Fruit fly (Drosophila melanogaster): ENCODE data around the gene Fit1.

Fit1 gene

dm6 chr3L:4102496-4103257 is 687 bp upstream of the Fit1 start, which contains the start of gene CG14995 (continued):
- TF ChIP-seq Taf1 (GFP tag; IDR thresholded peaks at IDR 0.05) (no peak), sens (GFP tag) (peak; percentile 93), zf30C (GFP tag; optimal IDR thresholded peaks at IDR 0.05) (no peak), B-H1 (GFP tag; IDR thresholded peaks at IDR 0.05) (no peak; the same call in 2 of the 3 replicates), CG10209 (GFP tag; optimal IDR thresholded peaks at IDR 0.05) (no peak), HLHmδ (GFP tag; optimal IDR thresholded peaks at IDR 0.05) (no peak), hth (optimal IDR thresholded peaks at IDR 0.05) (no peak), Blimp-1 (GFP tag; optimal IDR thresholded peaks at IDR 0.05) (peak; percentile 15), Hr51 (GFP tag; optimal IDR thresholded peaks at IDR 0.05) (no peak), CG4404 (GFP tag; IDR thresholded peaks at IDR 0.05) (no peak), Optix (GFP tag; IDR thresholded peaks at IDR 0.05) (no peak), Fer1 (GFP tag; optimal IDR thresholded peaks at IDR 0.05) (peak; percentile 72), D19A (tag; optimal IDR thresholded peaks at IDR 0.05) (peak; percentile 67), salm (tag; optimal IDR thresholded peaks at IDR 0.05) (peak; percentile 21), tgo (GFP tag; IDR thresholded peaks at IDR 0.05) (no peak), PHDP (tag; optimal IDR thresholded peaks at IDR 0.05) (peak; percentile 50), unpg (GFP tag; optimal IDR thresholded peaks at IDR 0.05) (no peak), jigr1 (GFP tag; IDR thresholded peaks at IDR 0.05) (no peak), sna (GFP tag; IDR thresholded peaks at IDR 0.05; ENCODE audit: partially characterized antibody) (0 out of 2 replicates have a peak, but pooled peaks have one; percentile 15), CG15514 (GFP tag; optimal IDR thresholded peaks at IDR 0.05) (peak; percentile 31), CG11696 (GFP tag; IDR thresholded peaks at IDR 0.05) (0 out of 2 replicates have a peak, but pooled peaks have one; percentile 30), rib (GFP tag; IDR thresholded peaks at IDR 0.05) (no peak), CG12769 (tag; optimal IDR thresholded peaks at IDR 0.05) (peak; percentile 44), gcm2 (GFP tag; optimal IDR thresholded peaks at IDR 0.05) (no peak), Mrtf (GFP tag; IDR thresholded peaks at IDR 0.05) (no peak), scrt (GFP tag; optimal IDR thresholded peaks at IDR 0.05) (peak; percentile 52), ap (GFP tag; IDR thresholded peaks at IDR 0.05) (no peak), CG7839 (tag; optimal IDR thresholded peaks at IDR 0.05) (peak; percentile 4), Dref (GFP tag; IDR thresholded peaks at IDR 0.05) (peak; percentile 78), cwo (GFP tag; optimal IDR thresholded peaks at IDR 0.05) (peak; percentile 0), HmgZ (tag; optimal IDR thresholded peaks at IDR 0.05) (no peak), usp (GFP tag; optimal IDR thresholded peaks at IDR 0.05) (no peak), pzg (GFP tag; optimal IDR thresholded peaks at IDR 0.05) (peak; percentile 61), Dll (GFP tag; IDR thresholded peaks at IDR 0.05; ENCODE audit: partially characterized antibody) (peak; percentile 74), CG32767 (GFP tag; IDR thresholded peaks at IDR 0.05) (peak; percentile 18; the same call in 1 of the 2 replicates), CG2129 (GFP tag; IDR thresholded peaks at IDR 0.05; ENCODE audit: partially characterized antibody) (0 out of 2 replicates have a peak, but pooled peaks have one; percentile 19), lbe (GFP tag; optimal IDR thresholded peaks at IDR 0.05) (peak; percentile 65), BtbVII (GFP tag; optimal IDR thresholded peaks at IDR 0.05) (peak; percentile 79), B-H2 (GFP tag; optimal IDR thresholded peaks at IDR 0.05) (no peak), Ets97D (GFP tag; optimal IDR thresholded peaks at IDR 0.05) (peak; percentile 2), CG2116 (GFP tag; optimal IDR thresholded peaks at IDR 0.05) (peak; percentile 30), chinmo (GFP tag; IDR thresholded peaks at IDR 0.05; ENCODE audit: partially characterized antibody) (peak; percentile 96), hbn (GFP tag; IDR thresholded peaks at IDR 0.05; ENCODE audit: partially characterized antibody) (peak; percentile 38), nau (GFP tag; optimal IDR thresholded peaks at IDR 0.05) (peak; percentile 72), CG4328 (GFP tag; optimal IDR thresholded peaks at IDR 0.05) (peak; percentile 29), Doc3 (GFP tag; IDR thresholded peaks at IDR 0.05; ENCODE audit: partially characterized antibody) (peak; percentile 59), Sry-β (GFP tag; optimal IDR thresholded peaks at IDR 0.05) (no peak), CG43689 (GFP tag; IDR thresholded peaks at IDR 0.05) (no peak)
